Fruit fly (Drosophila melanogaster): Measurements from ENCODE around the gene BG642163.
A peak's percentile ranks its signal among the peaks of the same experiment; 100 is the strongest.

BG642163 gene

DNA sequence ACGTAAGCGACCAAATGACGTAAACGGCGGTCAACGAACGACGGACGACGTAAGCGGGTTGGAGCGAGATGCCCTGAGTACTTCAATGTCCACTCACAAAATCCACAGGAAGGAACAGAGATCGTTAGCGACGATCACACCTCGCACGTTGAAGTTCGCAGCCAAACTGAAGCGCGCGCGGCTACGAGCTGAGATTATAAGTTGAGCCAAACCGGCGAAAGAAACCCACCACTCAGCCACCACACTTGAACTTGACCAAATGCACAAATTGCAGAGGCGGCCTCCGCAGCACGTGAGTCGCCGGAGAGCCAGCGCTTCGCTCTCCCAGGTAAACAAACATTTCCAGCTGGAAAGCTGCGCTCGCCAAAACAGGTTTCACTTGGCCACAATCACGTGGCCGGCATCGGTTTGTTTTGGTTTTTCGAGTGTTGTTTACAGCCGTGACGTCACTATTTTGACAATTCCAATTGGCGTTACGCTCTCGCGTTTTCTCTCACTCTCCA, 26.9 kb upstream of the BG642163 start, which contains the start of gene dpy:
Gene dpy (minus strand): TSS at position 161 of the 503 bp plus-strand sequence.
- TF ChIP-seq toe (GFP tag; optimal IDR thresholded peaks at IDR 0.05) (no peak), Mnt (GFP tag; optimal IDR thresholded peaks at IDR 0.05) (peak; percentile 9)

DNA sequence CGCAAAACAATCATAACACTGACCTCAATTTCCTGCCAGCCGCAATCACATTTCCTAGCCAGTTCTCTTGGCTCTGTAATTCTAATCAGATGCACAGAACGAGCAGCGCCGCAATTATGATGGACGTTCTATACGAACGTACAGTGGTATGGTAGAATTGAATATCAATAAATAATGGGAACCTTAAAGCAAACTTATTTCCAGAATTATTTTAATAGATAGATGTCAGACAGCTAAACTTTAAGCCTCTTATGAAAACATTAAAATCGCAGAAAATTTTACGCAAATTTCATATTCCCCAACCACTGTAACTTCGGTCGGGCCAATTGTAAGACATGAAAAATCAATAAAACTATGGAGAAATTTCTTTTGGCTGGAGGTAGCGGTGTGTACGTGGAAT, 21.9 kb upstream of the BG642163 start:
- no peak for TF ChIP-seq pad (GFP tag; optimal IDR thresholded peaks at IDR 0.05)
- no peak for TF ChIP-seq CG33017 (tag; optimal IDR thresholded peaks at IDR 0.05)
- no peak for TF ChIP-seq CG5204 (GFP tag; optimal IDR thresholded peaks at IDR 0.05)
- no peak for TF ChIP-seq bab1 (GFP tag; optimal IDR thresholded peaks at IDR 0.05)
- TF ChIP-seq cic (GFP tag; optimal IDR thresholded peaks at IDR 0.05): no peak
- TF ChIP-seq CG12768 (GFP tag; optimal IDR thresholded peaks at IDR 0.05): no peak
- TF ChIP-seq Crg-1 (GFP tag; optimal IDR thresholded peaks at IDR 0.05): no peak
- TF ChIP-seq Clk (GFP tag; optimal IDR thresholded peaks at IDR 0.05): no peak
- no peak for TF ChIP-seq CG7045 (GFP tag; optimal IDR thresholded peaks at IDR 0.05)
- no peak for TF ChIP-seq CG14711 (tag; optimal IDR thresholded peaks at IDR 0.05)
- no peak for TF ChIP-seq kay (GFP tag; ENCODE audit: borderline replicate concordance)
- TF ChIP-seq CG7101 (tag; optimal IDR thresholded peaks at IDR 0.05): no peak
- TF ChIP-seq Mnt (GFP tag; optimal IDR thresholded peaks at IDR 0.05): no peak
- TF ChIP-seq CG1620 (GFP tag; optimal IDR thresholded peaks at IDR 0.05): no peak
- no peak for TF ChIP-seq ovo (GFP tag; optimal IDR thresholded peaks at IDR 0.05)
- TF ChIP-seq toe (GFP tag; optimal IDR thresholded peaks at IDR 0.05): no peak
- TF ChIP-seq CG11617 (GFP tag; optimal IDR thresholded peaks at IDR 0.05): no peak
- TF ChIP-seq cnc (optimal IDR thresholded peaks at IDR 0.05): no peak
- TF ChIP-seq tj (GFP tag; optimal IDR thresholded peaks at IDR 0.05): no peak

DNA sequence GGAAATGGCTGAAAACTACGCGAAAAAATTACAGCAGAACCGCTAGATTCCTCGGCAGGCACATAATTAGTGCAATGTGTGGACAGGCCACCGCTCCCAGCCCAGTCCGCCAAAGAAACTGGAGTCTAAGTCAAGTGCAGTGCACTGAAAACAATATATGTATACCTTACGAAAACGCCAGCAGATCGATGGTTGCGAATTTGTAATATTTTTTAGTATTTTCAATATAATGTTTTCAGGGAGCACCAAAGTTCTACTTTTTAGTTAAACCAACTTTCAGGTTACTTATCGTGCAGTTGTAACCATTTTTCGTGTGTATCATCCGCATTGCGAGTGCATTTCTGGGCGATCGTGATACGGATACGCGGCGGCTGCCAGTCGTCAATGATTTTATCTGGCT, 19.2 kb upstream of the BG642163 start:
- no peak for TF ChIP-seq cic (GFP tag; optimal IDR thresholded peaks at IDR 0.05)
- no peak for TF ChIP-seq toe (GFP tag; optimal IDR thresholded peaks at IDR 0.05)
- no peak for TF ChIP-seq tj (GFP tag; optimal IDR thresholded peaks at IDR 0.05)
- no peak for TF ChIP-seq Crg-1 (GFP tag; optimal IDR thresholded peaks at IDR 0.05)
- no peak for TF ChIP-seq Mnt (GFP tag; optimal IDR thresholded peaks at IDR 0.05)
- no peak for TF ChIP-seq kay (GFP tag; ENCODE audit: borderline replicate concordance)
- no peak for TF ChIP-seq ovo (GFP tag; optimal IDR thresholded peaks at IDR 0.05)
- TF ChIP-seq bab1 (GFP tag; optimal IDR thresholded peaks at IDR 0.05): no peak
- TF ChIP-seq cnc (optimal IDR thresholded peaks at IDR 0.05): no peak
- no peak for TF ChIP-seq Clk (GFP tag; optimal IDR thresholded peaks at IDR 0.05)
- TF ChIP-seq CG12768 (GFP tag; optimal IDR thresholded peaks at IDR 0.05): no peak
- no peak for TF ChIP-seq pad (GFP tag; optimal IDR thresholded peaks at IDR 0.05)
- no peak for TF ChIP-seq CG11617 (GFP tag; optimal IDR thresholded peaks at IDR 0.05)

DNA sequence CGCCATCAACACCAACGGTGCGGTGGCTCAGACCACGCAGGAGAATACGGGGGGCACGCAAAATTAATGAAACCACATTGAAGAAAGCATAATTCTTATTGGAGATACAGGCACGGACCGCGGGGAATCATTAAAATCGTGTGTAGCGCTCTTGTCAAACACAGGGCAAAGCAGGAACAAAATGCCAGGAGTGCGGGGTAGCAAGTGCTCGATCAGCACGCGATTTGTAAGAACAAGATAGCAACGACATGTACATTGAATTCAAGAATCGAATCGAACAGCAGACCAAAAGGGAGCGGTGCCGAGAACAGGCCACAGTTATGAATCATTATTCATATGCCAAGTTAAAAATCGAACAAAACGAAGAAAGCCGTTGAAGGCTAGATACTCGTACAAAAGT, 14.1 kb upstream of the BG642163 start:
- no peak for TF ChIP-seq CG12768 (GFP tag; optimal IDR thresholded peaks at IDR 0.05)
- no peak for TF ChIP-seq tj (GFP tag; optimal IDR thresholded peaks at IDR 0.05)
- TF ChIP-seq cic (GFP tag; optimal IDR thresholded peaks at IDR 0.05): no peak
- no peak for TF ChIP-seq CG11617 (GFP tag; optimal IDR thresholded peaks at IDR 0.05)
- TF ChIP-seq pad (GFP tag; optimal IDR thresholded peaks at IDR 0.05): no peak
- TF ChIP-seq Hr96 (GFP tag; optimal IDR thresholded peaks at IDR 0.05): no peak
- TF ChIP-seq kay (GFP tag; ENCODE audit: borderline replicate concordance): no peak

DNA sequence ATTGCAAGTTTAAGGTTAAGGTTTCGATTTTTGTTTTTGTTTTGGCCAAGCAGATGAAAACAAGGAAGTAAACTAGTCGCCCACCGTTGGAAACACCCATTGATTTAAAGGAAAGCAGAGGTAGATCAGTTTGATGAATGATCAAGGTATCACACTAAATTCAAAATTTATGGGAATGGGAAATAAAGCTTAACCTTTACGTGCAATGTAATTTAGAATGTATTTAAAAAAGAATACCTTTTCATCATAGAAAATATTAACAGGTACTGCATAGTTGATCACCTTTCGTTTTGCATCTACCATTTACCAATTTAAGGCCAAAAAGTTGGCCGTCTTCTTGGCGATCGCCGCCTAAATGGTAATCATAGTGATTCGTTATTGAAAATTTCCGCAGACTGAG, 8.1 kb upstream of the BG642163 start:
- TF ChIP-seq CG11617 (GFP tag; optimal IDR thresholded peaks at IDR 0.05) (no peak), CG7045 (GFP tag; optimal IDR thresholded peaks at IDR 0.05) (no peak), CG14711 (tag; optimal IDR thresholded peaks at IDR 0.05) (no peak)

DNA sequence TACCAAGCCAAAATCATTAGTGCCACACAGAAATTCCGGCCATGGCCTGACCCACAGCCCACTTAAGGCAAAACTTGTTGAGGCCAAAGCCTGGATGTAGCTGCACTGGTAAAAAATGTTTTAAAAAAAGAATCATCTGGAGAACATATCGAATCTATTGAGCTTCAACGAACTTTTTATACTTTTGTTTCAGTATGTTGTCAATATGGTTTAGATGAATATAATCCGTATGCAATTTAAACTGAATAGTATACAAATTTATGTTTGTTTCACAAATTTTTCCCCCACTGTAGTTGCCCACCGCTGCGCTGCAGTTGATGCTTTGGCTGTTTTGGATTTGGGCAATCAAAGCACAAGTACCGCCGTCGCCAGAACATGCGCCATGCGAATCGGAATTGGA, 5.7 kb upstream of the BG642163 start:
- TF ChIP-seq CG33017 (tag; optimal IDR thresholded peaks at IDR 0.05) (no peak), cnc (optimal IDR thresholded peaks at IDR 0.05) (no peak), bab1 (GFP tag; optimal IDR thresholded peaks at IDR 0.05) (no peak), tj (GFP tag; optimal IDR thresholded peaks at IDR 0.05) (no peak), ovo (GFP tag; optimal IDR thresholded peaks at IDR 0.05) (no peak)

DNA sequence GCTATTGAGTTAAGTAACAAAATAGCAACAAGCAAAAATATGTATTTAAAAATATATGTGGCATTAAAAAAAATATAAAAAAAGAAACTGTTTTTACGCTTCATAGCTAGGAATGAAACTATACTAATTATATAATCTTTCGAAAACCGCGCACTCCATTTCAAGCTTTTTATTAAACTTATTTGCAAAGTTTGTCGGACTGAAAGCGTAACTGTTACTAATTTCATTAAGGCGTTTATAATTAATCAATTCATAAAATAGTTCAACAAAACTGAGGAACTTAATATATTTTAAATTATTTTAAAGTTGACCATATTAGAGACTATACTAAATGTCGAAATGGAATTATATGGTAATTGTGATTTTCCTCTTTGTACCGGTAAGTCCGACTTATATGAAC, 1.6 kb downstream of the BG642163 start, which contains the start of gene CG15635:
Gene CG15635 (plus strand): TSS at position 301 of the 400 bp plus-strand sequence.
- TF ChIP-seq cnc (optimal IDR thresholded peaks at IDR 0.05) (no peak), CG7045 (GFP tag; optimal IDR thresholded peaks at IDR 0.05) (no peak), Crg-1 (GFP tag; optimal IDR thresholded peaks at IDR 0.05) (no peak), CG11617 (GFP tag; optimal IDR thresholded peaks at IDR 0.05) (no peak), CG12768 (GFP tag; optimal IDR thresholded peaks at IDR 0.05) (no peak), CG14711 (tag; optimal IDR thresholded peaks at IDR 0.05) (no peak), pad (GFP tag; optimal IDR thresholded peaks at IDR 0.05) (no peak), tj (GFP tag; optimal IDR thresholded peaks at IDR 0.05) (no peak), Hr96 (GFP tag; optimal IDR thresholded peaks at IDR 0.05) (no peak), CG5204 (GFP tag; optimal IDR thresholded peaks at IDR 0.05) (no peak), toe (GFP tag; optimal IDR thresholded peaks at IDR 0.05) (no peak), CG1620 (GFP tag; optimal IDR thresholded peaks at IDR 0.05) (no peak), bab1 (GFP tag; optimal IDR thresholded peaks at IDR 0.05) (no peak), cic (GFP tag; optimal IDR thresholded peaks at IDR 0.05) (no peak), CG7101 (tag; optimal IDR thresholded peaks at IDR 0.05) (no peak), ovo (GFP tag; optimal IDR thresholded peaks at IDR 0.05) (no peak)
